Worm (Caenorhabditis elegans) whole organism, early embryonic: ENCODE measurements around the gene chst-1.

Experiments
- B0310.2 ChIP-seq: sonication (generic microtip); optimal IDR thresholded peaks from 2 replicates; lab custom pipeline; 2016; ENCODE audit warnings: mild to moderate bottlenecking, missing genetic modification characterization, missing compliant biosample characterization
- ama-1 ChIP-seq: fragments of 150-350 bp; optimal IDR thresholded peaks from 2 replicates; lab custom pipeline; 2014
- flt-1 ChIP-seq: fragments of 200-800 bp; sonication (Bioruptor generic); IDR thresholded peaks from 2 replicates; pipeline ENCODE4 v1.3.6; 2022; ENCODE audit warnings: missing genetic modification characterization, missing compliant biosample characterization
- hmbx-1 ChIP-seq: sonication (generic microtip); optimal IDR thresholded peaks from 2 replicates; lab custom pipeline; 2016; ENCODE audit warnings: mild to moderate bottlenecking, missing genetic modification characterization, missing compliant biosample characterization
- hmg-4 ChIP-seq: fragments of 200-800 bp; sonication (Bioruptor generic); optimal IDR thresholded peaks from 2 replicates; lab custom pipeline; 2018; ENCODE audit warnings: mild to moderate bottlenecking, missing genetic modification characterization, missing compliant biosample characterization
- scrt-1 ChIP-seq: fragments of 200-800 bp; sonication (Bioruptor generic); IDR thresholded peaks from 2 replicates; pipeline ENCODE4 v1.3.6; 2022; ENCODE audit warnings: missing genetic modification characterization, missing compliant biosample characterization
- tra-4 ChIP-seq: sonication (generic microtip); optimal IDR thresholded peaks from 2 replicates; lab custom pipeline; 2017; ENCODE audit warnings: missing genetic modification characterization, missing compliant biosample characterization

DNA sequence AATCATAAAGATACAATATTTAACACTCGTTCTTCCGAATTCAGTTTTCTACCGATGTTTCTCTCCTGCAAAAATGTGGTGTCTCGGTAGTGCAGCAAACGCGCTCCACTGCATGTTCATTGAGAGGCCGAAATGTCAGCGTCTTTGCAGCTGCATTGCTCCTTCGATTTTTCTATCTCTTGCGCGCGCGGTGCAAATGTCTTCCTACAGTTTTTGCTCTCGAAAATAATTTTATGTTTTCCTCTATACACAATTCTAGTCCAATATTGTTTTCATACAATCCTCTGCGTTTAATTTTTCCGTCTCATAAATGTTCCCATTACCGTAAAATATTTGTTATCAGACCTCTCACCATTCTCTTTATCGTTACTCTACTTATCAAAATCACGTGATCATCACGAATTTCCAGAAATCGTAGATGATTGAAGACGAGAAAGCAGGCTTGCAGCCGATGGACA, 44.4 kb downstream of the chst-1 start, which contains the start of gene ufd-2:
- no peak for TF ChIP-seq hmbx-1
- TF ChIP-seq ama-1 (lab: Kevin White, UChicago) = no peak
- no peak for TF ChIP-seq flt-1
- TF ChIP-seq tra-4 (tag; lab: Kevin White, UChicago) = no peak
- TF ChIP-seq B0310.2 (tag; lab: Kevin White, UChicago) = no peak
- no peak for TF ChIP-seq hmg-4 (GFP tag; lab: Kevin White, UChicago)
- 0 out of 2 replicates have a peak, but pooled peaks have one; percentile 23 for TF ChIP-seq scrt-1
